Fruit fly (Drosophila melanogaster): Measurements from ENCODE around the gene UbcE2M.

- TF ChIP-seq CG32121 (GFP tag; IDR thresholded peaks at IDR 0.05) (no peak), CG34367 (tag; optimal IDR thresholded peaks at IDR 0.05) (no peak), CG10348 (GFP tag; IDR thresholded peaks at IDR 0.05) (no peak), EcR (GFP tag; optimal IDR thresholded peaks at IDR 0.05) (no peak), CG15710 (tag; optimal IDR thresholded peaks at IDR 0.05) (no peak), fd96Ca (GFP tag; IDR thresholded peaks at IDR 0.05) (no peak), CG13204 (GFP tag; optimal IDR thresholded peaks at IDR 0.05) (no peak), Pif1B (GFP tag; optimal IDR thresholded peaks at IDR 0.05) (no peak), rn (GFP tag; IDR thresholded peaks at IDR 0.05) (no peak), Snoo (tag; optimal IDR thresholded peaks at IDR 0.05) (no peak), CG8159 (tag; optimal IDR thresholded peaks at IDR 0.05) (no peak)
Measured at dm6 chr3L:8214980-8215379, 17.2 kb upstream of the UbcE2M start, which contains the start of gene CG8012.

Data from whole organism, pupa.